Worm (Caenorhabditis elegans) whole organism, L1 larva: ENCODE data around the gene rps-1.

Experiments
- C16A3.4 ChIP-seq: fragments of 150-350 bp; optimal IDR thresholded peaks from 2 replicates; lab custom pipeline; 2014; ENCODE audit warnings: missing biosample characterization, missing genetic modification characterization
- ceh-8 ChIP-seq: fragments of 200-800 bp; sonication (Bioruptor generic); optimal IDR thresholded peaks from 2 replicates; lab custom pipeline; 2018; ENCODE audit warnings: mild to moderate bottlenecking, missing genetic modification characterization, moderate library complexity, missing compliant biosample characterization
- ceh-82 ChIP-seq, 3 experiments: fragments of 150-350 bp in 1 of 3; sonication (generic microtip) in 2 of 3; optimal IDR thresholded peaks; 2 replicates each; lab custom pipeline; 2014 to 2017; ENCODE audit warnings: missing biosample characterization in 3 of 3, missing genetic modification characterization in 3 of 3
- ces-1 ChIP-seq: fragments of 150-350 bp; optimal IDR thresholded peaks from 2 replicates; lab custom pipeline; 2014; ENCODE audit warnings: missing biosample characterization, missing genetic modification reagents, missing genetic modification characterization
- dsc-1 ChIP-seq: sonication (generic microtip); optimal IDR thresholded peaks from 2 replicates; lab custom pipeline; 2016; ENCODE audit warnings: mild to moderate bottlenecking, missing genetic modification characterization, missing compliant biosample characterization
- efl-1 ChIP-seq, 4 experiments: fragments of 150-350 bp; optimal IDR thresholded peaks in 3 of 4; peaks in 1 of 4; 1 replicate in 1 of 4; 2 replicates in 3 of 4; lab custom pipeline; 2014; ENCODE audit warnings: missing biosample characterization in 2 of 4, missing genetic modification characterization in 2 of 4, missing genetic modification reagents in 2 of 4
- efl-3 ChIP-seq: fragments of 200-800 bp; sonication (Bioruptor generic); optimal IDR thresholded peaks from 2 replicates; lab custom pipeline; 2018; ENCODE audit warnings: mild to moderate bottlenecking, missing genetic modification characterization, missing compliant biosample characterization
- egl-13 ChIP-seq: sonication (generic microtip); optimal IDR thresholded peaks from 2 replicates; lab custom pipeline; 2016; ENCODE audit warnings: missing genotype, missing genetic modification reagents, missing genetic modification characterization, missing compliant biosample characterization
- elt-2 ChIP-seq: sonication (generic microtip); optimal IDR thresholded peaks from 2 replicates; lab custom pipeline; 2016; ENCODE audit warnings: missing genetic modification characterization, mild to moderate bottlenecking, inconsistent platforms, missing compliant biosample characterization, missing genetic modification reagents
- fkh-10 ChIP-seq: sonication (generic microtip); optimal IDR thresholded peaks from 2 replicates; lab custom pipeline; 2017; ENCODE audit warnings: missing biosample characterization, missing genetic modification reagents, missing genetic modification characterization
- fkh-8 ChIP-seq: sonication (generic microtip); optimal IDR thresholded peaks from 2 replicates; lab custom pipeline; 2016; ENCODE audit warnings: mild to moderate bottlenecking, missing genetic modification characterization, missing compliant biosample characterization
- fos-1 ChIP-seq: fragments of 150-350 bp; optimal IDR thresholded peaks from 2 replicates; lab custom pipeline; 2014; ENCODE audit warnings: missing biosample characterization, missing genetic modification characterization
- hlh-4 ChIP-seq: sonication (generic microtip); optimal IDR thresholded peaks from 2 replicates; lab custom pipeline; 2016; ENCODE audit warnings: mild to moderate bottlenecking, missing genetic modification characterization, missing compliant biosample characterization
- irx-1 ChIP-seq: sonication (generic microtip); optimal IDR thresholded peaks from 2 replicates; lab custom pipeline; 2016; ENCODE audit warnings: missing genetic modification characterization, missing compliant biosample characterization
- isw-1 ChIP-seq: fragments of 200-800 bp; sonication (Bioruptor generic); IDR thresholded peaks from 2 replicates; pipeline ENCODE4 v1.3.6; 2022; ENCODE audit warnings: missing genetic modification characterization, missing compliant biosample characterization
- lin-13 ChIP-seq: fragments of 150-350 bp; optimal IDR thresholded peaks from 2 replicates; lab custom pipeline; 2014; ENCODE audit warnings: missing biosample characterization, missing genetic modification reagents, missing genetic modification characterization
- lin-14 ChIP-seq: fragments of 200-800 bp; sonication (Bioruptor generic); optimal IDR thresholded peaks from 2 replicates; lab custom pipeline; 2018; ENCODE audit warnings: mild to moderate bottlenecking, missing genetic modification characterization, moderate library complexity, missing compliant biosample characterization
- lin-15B ChIP-seq: fragments of 150-350 bp; sonication (generic microtip); optimal IDR thresholded peaks from 3 replicates; lab custom pipeline; 2014; ENCODE audit warnings: missing biosample characterization, missing genetic modification characterization
- lin-35 ChIP-seq, 2 experiments: fragments of 150-350 bp; optimal IDR thresholded peaks; 2 replicates each; lab custom pipeline; 2014; ENCODE audit warnings: missing biosample characterization in 2 of 2, missing genetic modification characterization in 2 of 2, missing genetic modification reagents in 2 of 2
- lsy-2 ChIP-seq, 2 experiments: fragments of 150-350 bp; optimal IDR thresholded peaks; 2 replicates each; lab custom pipeline; 2014; ENCODE audit warnings: missing biosample characterization in 2 of 2, missing genetic modification characterization in 2 of 2
- mab-9 ChIP-seq: fragments of 200-800 bp; sonication (Bioruptor generic); IDR thresholded peaks from 2 replicates; pipeline ENCODE4 v1.3.6; 2022; ENCODE audit warnings: missing genetic modification reagents, missing genetic modification characterization, missing compliant biosample characterization
- mdl-1 ChIP-seq, 2 experiments: fragments of 150-350 bp; optimal IDR thresholded peaks; 2 replicates each; lab custom pipeline; 2014 to 2017; ENCODE audit warnings: missing biosample characterization in 2 of 2, missing genetic modification characterization in 2 of 2, inconsistent platforms in 1 of 2
- nhr-12 ChIP-seq: sonication (generic microtip); optimal IDR thresholded peaks from 2 replicates; lab custom pipeline; 2017; ENCODE audit warnings: missing biosample characterization, missing genetic modification characterization
- nhr-19 ChIP-seq: fragments of 200-800 bp; sonication (Bioruptor generic); conservative IDR thresholded peaks from 2 replicates; pipeline ENCODE4 v1.3.6; 2022; ENCODE audit warnings: missing genetic modification characterization, missing compliant biosample characterization
- nhr-20 ChIP-seq: sonication (generic microtip); optimal IDR thresholded peaks from 2 replicates; lab custom pipeline; 2016; ENCODE audit warnings: mild to moderate bottlenecking, missing genetic modification characterization, missing compliant biosample characterization
- nhr-237 ChIP-seq: fragments of 150-350 bp; optimal IDR thresholded peaks from 2 replicates; lab custom pipeline; 2014; ENCODE audit warnings: missing biosample characterization, missing genetic modification characterization
- nhr-28 ChIP-seq: fragments of 150-350 bp; optimal IDR thresholded peaks from 2 replicates; lab custom pipeline; 2014; ENCODE audit warnings: missing biosample characterization, missing genetic modification characterization
- nhr-47 ChIP-seq: sonication (generic microtip); optimal IDR thresholded peaks from 2 replicates; lab custom pipeline; 2016; ENCODE audit warnings: mild to moderate bottlenecking, missing genetic modification characterization, moderate library complexity, missing compliant biosample characterization
- nhr-71 ChIP-seq: sonication (generic microtip); optimal IDR thresholded peaks from 2 replicates; lab custom pipeline; 2016; ENCODE audit warnings: mild to moderate bottlenecking, missing genetic modification characterization, moderate library complexity, missing compliant biosample characterization
- nhr-77 ChIP-seq: fragments of 150-350 bp; optimal IDR thresholded peaks from 2 replicates; lab custom pipeline; 2014; ENCODE audit warnings: missing biosample characterization, missing genetic modification characterization
- nhr-85 ChIP-seq: sonication (generic microtip); peaks from one replicate; lab custom pipeline; 2016; ENCODE audit warnings: missing genetic modification characterization, inconsistent platforms, missing compliant biosample characterization
- sox-4 ChIP-seq: sonication (generic microtip); optimal IDR thresholded peaks from 2 replicates; lab custom pipeline; 2016; ENCODE audit warnings: missing genetic modification characterization, missing compliant biosample characterization
- sptf-1 ChIP-seq: fragments of 150-350 bp; optimal IDR thresholded peaks from 2 replicates; lab custom pipeline; 2014; ENCODE audit warnings: missing biosample characterization, missing genetic modification characterization
- swsn-7 ChIP-seq: sonication (generic microtip); optimal IDR thresholded peaks from 2 replicates; lab custom pipeline; 2016; ENCODE audit warnings: missing genetic modification characterization, missing compliant biosample characterization
- tbx-2 ChIP-seq: sonication (generic microtip); optimal IDR thresholded peaks from 2 replicates; lab custom pipeline; 2016; ENCODE audit warnings: missing genetic modification characterization, missing compliant biosample characterization
- tlp-1 ChIP-seq: fragments of 150-350 bp; optimal IDR thresholded peaks from 2 replicates; lab custom pipeline; 2014; ENCODE audit warnings: missing biosample characterization, missing genetic modification characterization
- unc-62 ChIP-seq: fragments of 150-350 bp; optimal IDR thresholded peaks from 2 replicates; lab custom pipeline; 2014; ENCODE audit warnings: missing biosample characterization, missing genetic modification reagents, missing genetic modification characterization
- zip-4 ChIP-seq: fragments of 200-800 bp; sonication (Bioruptor generic); optimal IDR thresholded peaks from 2 replicates; lab custom pipeline; 2018; ENCODE audit warnings: mild to moderate bottlenecking, missing genetic modification characterization, moderate library complexity, missing compliant biosample characterization
- ztf-11 ChIP-seq, 2 experiments: sonication (generic microtip); optimal IDR thresholded peaks; 2 replicates each; lab custom pipeline; 2016 to 2017; ENCODE audit warnings: missing genetic modification characterization in 2 of 2, missing biosample characterization in 1 of 2, missing compliant biosample characterization in 1 of 2

The rps-1 gene

DNA sequence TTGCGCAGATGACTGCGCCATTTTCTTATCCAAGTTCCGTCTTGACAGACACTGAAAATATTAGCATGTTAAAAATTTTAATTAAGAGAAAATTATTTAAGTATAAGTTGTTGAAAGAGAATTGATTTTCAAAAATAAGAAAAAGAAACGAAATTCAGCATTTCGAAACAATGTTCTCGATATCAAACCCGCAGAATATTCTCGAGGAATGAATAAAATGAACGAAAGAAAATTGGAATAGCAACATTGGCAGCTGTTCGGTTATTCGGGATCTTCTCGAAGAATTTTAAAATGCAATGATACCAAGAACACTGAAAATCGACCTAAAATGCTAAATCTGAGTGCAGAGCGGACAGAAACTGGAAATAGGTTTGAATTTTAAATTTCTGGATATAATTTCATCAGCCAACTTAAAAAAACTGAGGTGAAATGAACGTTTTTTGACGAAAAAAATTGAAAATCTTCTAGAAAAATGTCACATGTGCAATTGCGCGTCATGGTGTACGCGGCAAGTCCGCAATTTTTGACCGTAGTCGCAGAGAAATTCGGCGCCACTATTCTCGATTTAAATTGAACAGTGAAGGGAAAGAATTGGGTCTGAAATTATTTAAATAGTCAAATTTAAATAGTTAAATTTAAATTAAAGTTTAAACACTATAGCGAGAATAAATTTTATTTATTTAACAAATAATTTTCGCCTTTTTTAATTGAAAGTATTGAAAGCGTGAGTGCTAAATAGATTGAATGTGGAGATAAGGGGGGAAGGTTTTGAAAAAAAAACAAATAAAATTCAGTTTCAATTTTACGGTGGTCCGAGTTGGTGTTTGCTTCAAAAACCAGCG is 32.6 kb downstream of the rps-1 start, which contains the start of the genes cct-5 and F25F2.1 (continued):
- no peak for TF ChIP-seq ztf-11 (tag; optimal IDR thresholded peaks at IDR 0.05; lab: Kevin White, UChicago)
- peak; percentile 44 for TF ChIP-seq dsc-1 (tag; lab: Kevin White, UChicago)
- TF ChIP-seq efl-3: no peak
- TF ChIP-seq unc-62 (GFP tag; lab: Kevin White, UChicago): no peak
- peak; percentile 80 to 96 for TF ChIP-seq lsy-2 (tag; optimal IDR thresholded peaks at IDR 0.05; lab: Kevin White, UChicago)
- TF ChIP-seq nhr-28 (tag; lab: Kevin White, UChicago): no peak
- TF ChIP-seq C16A3.4 (tag; lab: Kevin White, UChicago): peak; percentile 64
- no peak for TF ChIP-seq zip-4 (GFP tag; lab: Kevin White, UChicago)
- peak; percentile 61 for TF ChIP-seq nhr-47 (tag; lab: Kevin White, UChicago)
- peak; percentile 89 to 93 for TF ChIP-seq lin-35 (GFP tag; optimal IDR thresholded peaks at IDR 0.05; lab: Kevin White, UChicago)
- TF ChIP-seq hlh-4 (tag; lab: Kevin White, UChicago): no peak
- peak; percentile 9 for TF ChIP-seq fos-1
- TF ChIP-seq lin-15B: no peak
- TF ChIP-seq ces-1: no peak
- peak; percentile 82 for TF ChIP-seq nhr-85
- TF ChIP-seq sox-4: no peak
- no peak for TF ChIP-seq nhr-77 (tag; lab: Kevin White, UChicago)
- no peak for TF ChIP-seq fkh-10
- TF ChIP-seq nhr-19 (GFP tag; lab: Robert Waterston, UW): peak; percentile 52
- peak; percentile 56 for TF ChIP-seq nhr-20 (tag; lab: Kevin White, UChicago)
- no peak for TF ChIP-seq nhr-12 (tag; lab: Kevin White, UChicago)
- TF ChIP-seq elt-2 (tag; lab: Kevin White, UChicago): peak; percentile 17
- peak; percentile 37; the same call in 1 of the 2 replicates for TF ChIP-seq isw-1
- peak; percentile 39 for TF ChIP-seq tbx-2 (tag; lab: Kevin White, UChicago)
- TF ChIP-seq tlp-1 (tag; lab: Kevin White, UChicago): no peak
- no peak for TF ChIP-seq mab-9 (GFP tag; lab: Robert Waterston, UW)
- TF ChIP-seq irx-1 (tag; lab: Kevin White, UChicago): no peak
- no peak for TF ChIP-seq sptf-1 (tag; lab: Kevin White, UChicago)
- TF ChIP-seq lin-13 (GFP tag; lab: Kevin White, UChicago): peak; percentile 40

ce11 chrIII:4513926-4514325 is 38.2 kb downstream of the rps-1 start:
- TF ChIP-seq ceh-82 (tag; optimal IDR thresholded peaks at IDR 0.05; lab: Kevin White, UChicago) (peak in 1 of 3 experiments; percentile 22), efl-1 (optimal IDR thresholded peaks at IDR 0.05; lab: Kevin White, UChicago) (no peak), efl-1 (GFP tag; optimal IDR thresholded peaks at IDR 0.05 in 1 of 2; lab: Kevin White, UChicago) (no peak), ces-1 (no peak), lin-13 (GFP tag; lab: Kevin White, UChicago) (no peak), isw-1 (peak; percentile 15; the same call in 1 of the 2 replicates), mdl-1 (tag; optimal IDR thresholded peaks at IDR 0.05; lab: Kevin White, UChicago) (peak in 1 of 2 experiments; percentile 2), nhr-237 (tag; lab: Kevin White, UChicago) (no peak), swsn-7 (peak; percentile 1), lin-14 (peak; percentile 81), lsy-2 (tag; optimal IDR thresholded peaks at IDR 0.05; lab: Kevin White, UChicago) (peak in 1 of 2 experiments; percentile 30), nhr-71 (tag; lab: Kevin White, UChicago) (peak; percentile 17), egl-13 (tag; lab: Kevin White, UChicago) (no peak), ceh-8 (GFP tag; lab: Kevin White, UChicago) (no peak), fkh-8 (tag; lab: Kevin White, UChicago) (peak; percentile 31)
